Worm (Caenorhabditis elegans) whole organism, L1 larva: ENCODE data around the gene T27A8.7.

Experiments
- ceh-90 ChIP-seq: sonication (generic microtip); optimal IDR thresholded peaks from 2 replicates; lab custom pipeline; 2016; ENCODE audit warnings: missing genetic modification characterization, missing compliant biosample characterization
- efl-1 ChIP-seq, 4 experiments: fragments of 150-350 bp; optimal IDR thresholded peaks in 3 of 4; peaks in 1 of 4; 1 replicate in 1 of 4; 2 replicates in 3 of 4; lab custom pipeline; 2014; ENCODE audit warnings: missing biosample characterization in 2 of 4, missing genetic modification characterization in 2 of 4, missing genetic modification reagents in 2 of 4
- efl-3 ChIP-seq: fragments of 200-800 bp; sonication (Bioruptor generic); optimal IDR thresholded peaks from 2 replicates; lab custom pipeline; 2018; ENCODE audit warnings: mild to moderate bottlenecking, missing genetic modification characterization, missing compliant biosample characterization
- egl-27 ChIP-seq, 2 experiments: fragments of 150-350 bp in 1 of 2; sonication (generic microtip); optimal IDR thresholded peaks; 3 replicates each; lab custom pipeline; 2017 to 2018; ENCODE audit warnings: missing biosample characterization in 2 of 2, missing genetic modification characterization in 2 of 2, missing genetic modification reagents in 2 of 2
- elt-2 ChIP-seq: sonication (generic microtip); optimal IDR thresholded peaks from 2 replicates; lab custom pipeline; 2016; ENCODE audit warnings: missing genetic modification characterization, mild to moderate bottlenecking, inconsistent platforms, missing compliant biosample characterization, missing genetic modification reagents
- fkh-10 ChIP-seq: sonication (generic microtip); optimal IDR thresholded peaks from 2 replicates; lab custom pipeline; 2017; ENCODE audit warnings: missing biosample characterization, missing genetic modification reagents, missing genetic modification characterization
- fkh-4 ChIP-seq: sonication (generic microtip); optimal IDR thresholded peaks from 2 replicates; lab custom pipeline; 2016; ENCODE audit warnings: missing compliant biosample characterization, missing genetic modification characterization, borderline replicate concordance
- grh-1 ChIP-seq: fragments of 200-800 bp; sonication (Bioruptor generic); IDR thresholded peaks from 2 replicates; pipeline ENCODE4 v1.3.6; 2022; ENCODE audit warnings: missing genetic modification reagents, missing genetic modification characterization, missing compliant biosample characterization
- hlh-17 ChIP-seq: fragments of 200-800 bp; sonication (Bioruptor generic); optimal IDR thresholded peaks from 2 replicates; lab custom pipeline; 2018; ENCODE audit warnings: missing genetic modification characterization, mild to moderate bottlenecking, missing compliant biosample characterization, moderate library complexity, borderline replicate concordance
- hlh-4 ChIP-seq: sonication (generic microtip); optimal IDR thresholded peaks from 2 replicates; lab custom pipeline; 2016; ENCODE audit warnings: mild to moderate bottlenecking, missing genetic modification characterization, missing compliant biosample characterization
- isw-1 ChIP-seq: fragments of 200-800 bp; sonication (Bioruptor generic); IDR thresholded peaks from 2 replicates; pipeline ENCODE4 v1.3.6; 2022; ENCODE audit warnings: missing genetic modification characterization, missing compliant biosample characterization
- lin-14 ChIP-seq: fragments of 200-800 bp; sonication (Bioruptor generic); optimal IDR thresholded peaks from 2 replicates; lab custom pipeline; 2018; ENCODE audit warnings: mild to moderate bottlenecking, missing genetic modification characterization, moderate library complexity, missing compliant biosample characterization
- lsy-2 ChIP-seq, 2 experiments: fragments of 150-350 bp; optimal IDR thresholded peaks; 2 replicates each; lab custom pipeline; 2014; ENCODE audit warnings: missing biosample characterization in 2 of 2, missing genetic modification characterization in 2 of 2
- mab-9 ChIP-seq: fragments of 200-800 bp; sonication (Bioruptor generic); IDR thresholded peaks from 2 replicates; pipeline ENCODE4 v1.3.6; 2022; ENCODE audit warnings: missing genetic modification reagents, missing genetic modification characterization, missing compliant biosample characterization
- mdl-1 ChIP-seq, 2 experiments: fragments of 150-350 bp; optimal IDR thresholded peaks; 2 replicates each; lab custom pipeline; 2014 to 2017; ENCODE audit warnings: missing biosample characterization in 2 of 2, missing genetic modification characterization in 2 of 2, inconsistent platforms in 1 of 2
- mef-2 ChIP-seq: fragments of 150-350 bp; optimal IDR thresholded peaks from 2 replicates; lab custom pipeline; 2014; ENCODE audit warnings: missing biosample characterization, missing genetic modification characterization
- nhr-237 ChIP-seq: fragments of 150-350 bp; optimal IDR thresholded peaks from 2 replicates; lab custom pipeline; 2014; ENCODE audit warnings: missing biosample characterization, missing genetic modification characterization
- nhr-77 ChIP-seq: fragments of 150-350 bp; optimal IDR thresholded peaks from 2 replicates; lab custom pipeline; 2014; ENCODE audit warnings: missing biosample characterization, missing genetic modification characterization
- nhr-84 ChIP-seq: sonication (generic microtip); optimal IDR thresholded peaks from 2 replicates; lab custom pipeline; 2017; ENCODE audit warnings: missing biosample characterization, missing genetic modification characterization
- nhr-90 ChIP-seq: sonication (generic microtip); optimal IDR thresholded peaks from 2 replicates; lab custom pipeline; 2016; ENCODE audit warnings: mild to moderate bottlenecking, missing genetic modification characterization, missing compliant biosample characterization; ENCODE audit not compliant: poor library complexity
- pqm-1 ChIP-seq: sonication (generic microtip); optimal IDR thresholded peaks from 3 replicates; lab custom pipeline; 2017; ENCODE audit warnings: missing biosample characterization, missing genetic modification characterization
- rnt-1 ChIP-seq: sonication (generic microtip); optimal IDR thresholded peaks from 2 replicates; lab custom pipeline; 2016; ENCODE audit warnings: mild to moderate bottlenecking, missing genetic modification characterization, moderate library complexity, missing compliant biosample characterization
- snpc-4 ChIP-seq: fragments of 150-350 bp; optimal IDR thresholded peaks from 2 replicates; lab custom pipeline; 2014; ENCODE audit warnings: missing biosample characterization, missing genetic modification characterization
- sox-4 ChIP-seq: sonication (generic microtip); optimal IDR thresholded peaks from 2 replicates; lab custom pipeline; 2016; ENCODE audit warnings: missing genetic modification characterization, missing compliant biosample characterization
- sptf-1 ChIP-seq: fragments of 150-350 bp; optimal IDR thresholded peaks from 2 replicates; lab custom pipeline; 2014; ENCODE audit warnings: missing biosample characterization, missing genetic modification characterization
- swsn-7 ChIP-seq: sonication (generic microtip); optimal IDR thresholded peaks from 2 replicates; lab custom pipeline; 2016; ENCODE audit warnings: missing genetic modification characterization, missing compliant biosample characterization
- tbx-2 ChIP-seq: sonication (generic microtip); optimal IDR thresholded peaks from 2 replicates; lab custom pipeline; 2016; ENCODE audit warnings: missing genetic modification characterization, missing compliant biosample characterization
- unc-130 ChIP-seq: fragments of 150-350 bp; optimal IDR thresholded peaks from 2 replicates; lab custom pipeline; 2017; ENCODE audit warnings: missing biosample characterization, missing genetic modification characterization, inconsistent platforms
- unc-98 ChIP-seq: fragments of 200-800 bp; sonication (Bioruptor generic); IDR thresholded peaks from 2 replicates; pipeline ENCODE4 v1.3.6; 2022; ENCODE audit warnings: missing genetic modification characterization, missing compliant biosample characterization
- vab-15 ChIP-seq: sonication (generic microtip); optimal IDR thresholded peaks from 2 replicates; lab custom pipeline; 2017; ENCODE audit warnings: missing genotype, mild to moderate bottlenecking, missing genetic modification characterization, missing compliant biosample characterization
- zip-4 ChIP-seq: fragments of 200-800 bp; sonication (Bioruptor generic); optimal IDR thresholded peaks from 2 replicates; lab custom pipeline; 2018; ENCODE audit warnings: mild to moderate bottlenecking, missing genetic modification characterization, moderate library complexity, missing compliant biosample characterization
- ztf-4 ChIP-seq: fragments of 150-350 bp; optimal IDR thresholded peaks from 2 replicates; lab custom pipeline; 2014; ENCODE audit warnings: missing biosample characterization, missing genetic modification characterization

Gene T27A8.7

ce11 chrX:16072595-16072994 lies 17.2 kb downstream of the T27A8.7 start, which contains the start of gene col-187:
col-187 (plus strand) TSS chrX:16072895.
- TF ChIP-seq lin-14 (GFP tag; lab: Kevin White, UChicago), result no peak
- TF ChIP-seq mab-9 (GFP tag; lab: Robert Waterston, UW), result no peak
- no peak for TF ChIP-seq mef-2
- no peak for TF ChIP-seq tbx-2 (tag; lab: Kevin White, UChicago)
- TF ChIP-seq swsn-7 (tag; lab: Kevin White, UChicago), result no peak
- TF ChIP-seq sptf-1 (tag; lab: Kevin White, UChicago), result no peak
- no peak for TF ChIP-seq sox-4 (tag; lab: Kevin White, UChicago)
- no peak for TF ChIP-seq mdl-1 (tag; optimal IDR thresholded peaks at IDR 0.05; lab: Kevin White, UChicago)
- TF ChIP-seq lsy-2 (tag; optimal IDR thresholded peaks at IDR 0.05; lab: Kevin White, UChicago), result no peak
- TF ChIP-seq nhr-237, result no peak

ce11 chrX:16076470-16076869 lies 21.1 kb downstream of the T27A8.7 start, which contains the start of gene C30F2.4:
C30F2.4 (minus strand) TSS chrX:16076570.
- TF ChIP-seq grh-1 (no peak), efl-1 (optimal IDR thresholded peaks at IDR 0.05; lab: Kevin White, UChicago) (no peak), efl-1 (GFP tag; optimal IDR thresholded peaks at IDR 0.05 in 1 of 2; lab: Kevin White, UChicago) (peak in 1 of 2 experiments; percentile 65)

ce11 chrX:16078695-16079094 lies 23.4 kb downstream of the T27A8.7 start:
- no peak for TF ChIP-seq efl-1 (optimal IDR thresholded peaks at IDR 0.05; lab: Kevin White, UChicago)
- peak in 1 of 2 experiments; percentile 0 for TF ChIP-seq efl-1 (GFP tag; optimal IDR thresholded peaks at IDR 0.05 in 1 of 2; lab: Kevin White, UChicago)
- TF ChIP-seq vab-15, result no peak

- TF ChIP-seq nhr-77 (tag; lab: Kevin White, UChicago) (peak; percentile 12), unc-98 (no peak), nhr-90 (tag; lab: Kevin White, UChicago) (no peak), mdl-1 (tag; optimal IDR thresholded peaks at IDR 0.05; lab: Kevin White, UChicago) (no peak), nhr-84 (tag; lab: Kevin White, UChicago) (no peak), pqm-1 (tag; lab: Kevin White, UChicago) (no peak), efl-3 (GFP tag; lab: Kevin White, UChicago) (no peak)
- TF ChIP-seq, all 84 proteins: peak for 1
Measured at ce11 chrX:16082024-16082423, 26.7 kb downstream of the T27A8.7 start, which contains the start of gene idpp-14. idpp-14 (plus strand) TSS chrX:16082347.

- peak; percentile 25 for TF ChIP-seq nhr-77 (tag; lab: Kevin White, UChicago)
- no peak for TF ChIP-seq egl-27 (tag; optimal IDR thresholded peaks at IDR 0.05; lab: Kevin White, UChicago)
- no peak for TF ChIP-seq efl-1 (optimal IDR thresholded peaks at IDR 0.05; lab: Kevin White, UChicago)
- TF ChIP-seq efl-1 (GFP tag; optimal IDR thresholded peaks at IDR 0.05 in 1 of 2; lab: Kevin White, UChicago), result peak in 1 of 2 experiments; percentile 47
Measured at ce11 chrX:16085094-16085493, 29.7 kb downstream of the T27A8.7 start, which contains the start of gene C30F2.2. C30F2.2 (minus strand) TSS chrX:16085215.

ce11 chrX:16087842-16088241 lies 32.5 kb downstream of the T27A8.7 start:
- TF ChIP-seq elt-2 (tag; lab: Kevin White, UChicago) (peak; percentile 4), vab-15 (no peak), ceh-90 (tag; lab: Kevin White, UChicago) (no peak)

ce11 chrX:16091166-16091565 lies 35.8 kb downstream of the T27A8.7 start:
- TF ChIP-seq snpc-4 (tag; lab: Kevin White, UChicago) (peak; percentile 93), rnt-1 (tag; lab: Kevin White, UChicago) (peak; percentile 17), hlh-17 (no peak)

ce11 chrX:16094370-16094769 lies 39.0 kb downstream of the T27A8.7 start, which contains the start of gene C30F2.5:
C30F2.5 (plus strand) TSS chrX:16094670.
- TF ChIP-seq ztf-4 (tag; lab: Kevin White, UChicago) (no peak), hlh-4 (tag; lab: Kevin White, UChicago) (no peak), fkh-10 (GFP tag; lab: Kevin White, UChicago) (no peak), isw-1 (GFP tag; lab: Robert Waterston, UW) (no peak), swsn-7 (tag; lab: Kevin White, UChicago) (no peak), nhr-77 (tag; lab: Kevin White, UChicago) (no peak), fkh-4 (tag; lab: Kevin White, UChicago) (no peak), unc-130 (no peak), zip-4 (GFP tag; lab: Kevin White, UChicago) (no peak)
